Worm (Caenorhabditis elegans) whole organism, L4 larva: Measurements from ENCODE around the gene vps-54.

ENCODE experiments used
- D1046.2 ChIP-seq: fragments of 200-800 bp; sonication (Bioruptor generic); IDR thresholded peaks from 2 replicates; pipeline ENCODE4 v1.3.6; 2022; ENCODE audit warnings: missing genetic modification characterization, missing compliant biosample characterization
- F26F4.8 ChIP-seq: fragments of 200-800 bp; sonication (Bioruptor generic); conservative IDR thresholded peaks from 2 replicates; pipeline ENCODE4 v1.3.6; 2022; ENCODE audit warnings: missing genetic modification characterization, missing compliant biosample characterization
- F37D6.2 ChIP-seq: sonication (generic microtip); optimal IDR thresholded peaks from 2 replicates; lab custom pipeline; 2016; ENCODE audit warnings: mild to moderate bottlenecking, missing genetic modification characterization, missing compliant biosample characterization
- F44E2.7 ChIP-seq: fragments of 200-800 bp; sonication (Bioruptor generic); IDR thresholded peaks from 2 replicates; pipeline ENCODE4 v2.1.2; 2022; ENCODE audit warnings: missing genetic modification characterization, missing compliant biosample characterization
- R02D3.7 ChIP-seq: fragments of 150-350 bp; sonication (generic microtip); optimal IDR thresholded peaks from 3 replicates; lab custom pipeline; 2014; ENCODE audit warnings: missing biosample characterization, missing genetic modification characterization
- T20F7.1 ChIP-seq: fragments of 200-800 bp; sonication (Bioruptor generic); optimal IDR thresholded peaks from 2 replicates; lab custom pipeline; 2018; ENCODE audit warnings: mild to moderate bottlenecking, missing genetic modification characterization, missing compliant biosample characterization
- Y75B8A.6 ChIP-seq: fragments of 200-800 bp; sonication (Bioruptor generic); IDR thresholded peaks from 2 replicates; pipeline ENCODE4 v1.3.6; 2022; ENCODE audit warnings: missing genetic modification reagents, missing genetic modification characterization, missing compliant biosample characterization
- ZK337.2 ChIP-seq: fragments of 200-800 bp; sonication (Bioruptor generic); IDR thresholded peaks from 2 replicates; pipeline ENCODE4 v1.3.6; 2022; ENCODE audit warnings: missing genetic modification reagents, missing genetic modification characterization, missing compliant biosample characterization
- aly-2 ChIP-seq: sonication (generic microtip); optimal IDR thresholded peaks from 2 replicates; lab custom pipeline; 2018; ENCODE audit warnings: missing biosample characterization, missing genetic modification characterization
- ama-1 ChIP-seq: fragments of 150-350 bp; optimal IDR thresholded peaks from 2 replicates; lab custom pipeline; 2014; ENCODE audit warnings: inconsistent platforms, mixed read lengths
- ceh-20 ChIP-seq: fragments of 200-800 bp; sonication (Bioruptor generic); IDR thresholded peaks from 2 replicates; pipeline ENCODE4 v1.3.6; 2022; ENCODE audit warnings: missing genetic modification reagents, missing genetic modification characterization, missing compliant biosample characterization
- ceh-44 ChIP-seq: fragments of 200-800 bp; sonication (Bioruptor generic); IDR thresholded peaks from 2 replicates; pipeline ENCODE4 v1.3.6; 2022; ENCODE audit warnings: missing genetic modification reagents, missing genetic modification characterization, missing compliant biosample characterization
- ceh-62 ChIP-seq: sonication (generic microtip); optimal IDR thresholded peaks from 2 replicates; lab custom pipeline; 2017; ENCODE audit warnings: missing biosample characterization, missing genetic modification characterization
- ceh-82 ChIP-seq: sonication (generic microtip); optimal IDR thresholded peaks from 2 replicates; lab custom pipeline; 2017; ENCODE audit warnings: missing biosample characterization, missing genetic modification characterization
- ctbp-1 ChIP-seq: fragments of 200-800 bp; sonication (Bioruptor generic); IDR thresholded peaks from 2 replicates; pipeline ENCODE4 v1.3.6; 2022; ENCODE audit warnings: missing genetic modification reagents, missing genetic modification characterization, missing compliant biosample characterization
- daf-16 ChIP-seq, 3 experiments: sonication (generic microtip); optimal IDR thresholded peaks; 2 replicates each; lab custom pipeline; 2016 to 2017; ENCODE audit warnings: missing genetic modification characterization in 3 of 3, missing genetic modification reagents in 3 of 3, mild to moderate bottlenecking in 2 of 3, missing compliant biosample characterization in 2 of 3, missing biosample characterization in 1 of 3, moderate library complexity in 1 of 3
- dmd-9 ChIP-seq: fragments of 200-800 bp; sonication (Bioruptor generic); IDR thresholded peaks from 2 replicates; pipeline ENCODE4 v1.3.6; 2022; ENCODE audit warnings: missing genetic modification reagents, missing genetic modification characterization, missing compliant biosample characterization
- dpl-1 ChIP-seq: fragments of 150-350 bp; optimal IDR thresholded peaks from 2 replicates; lab custom pipeline; 2014; ENCODE audit warnings: missing biosample characterization, missing genetic modification reagents, missing genetic modification characterization
- dve-1 ChIP-seq: sonication (generic microtip); optimal IDR thresholded peaks from 2 replicates; lab custom pipeline; 2017; ENCODE audit warnings: antibody characterized with exemption, mild to moderate bottlenecking, missing genetic modification characterization, missing compliant biosample characterization; ENCODE audit not compliant: insufficient read depth
- egl-27 ChIP-seq: sonication (generic microtip); optimal IDR thresholded peaks from 3 replicates; lab custom pipeline; 2017; ENCODE audit warnings: missing biosample characterization, missing genetic modification reagents, missing genetic modification characterization
- gei-8 ChIP-seq: fragments of 200-800 bp; sonication (Bioruptor generic); optimal IDR thresholded peaks from 2 replicates; lab custom pipeline; 2018; ENCODE audit warnings: mild to moderate bottlenecking, missing genetic modification characterization, missing compliant biosample characterization
- hif-1 ChIP-seq, 2 experiments: sonication (generic microtip); optimal IDR thresholded peaks; 2 replicates each; lab custom pipeline; 2016 to 2017; ENCODE audit warnings: missing compliant biosample characterization in 2 of 2, missing genetic modification characterization in 2 of 2, missing genetic modification reagents in 2 of 2, missing genotype in 2 of 2, mild to moderate bottlenecking in 1 of 2
- hlh-30 ChIP-seq: sonication (generic microtip); optimal IDR thresholded peaks from 2 replicates; lab custom pipeline; 2017; ENCODE audit warnings: antibody characterized with exemption, mild to moderate bottlenecking, missing genetic modification characterization, missing compliant biosample characterization; ENCODE audit not compliant: insufficient read depth
- lim-7 ChIP-seq: fragments of 200-800 bp; sonication (Bioruptor generic); IDR thresholded peaks from 2 replicates; pipeline ENCODE4 v1.3.6; 2022; ENCODE audit warnings: missing genetic modification characterization, missing compliant biosample characterization
- lin-1 ChIP-seq: fragments of 200-800 bp; sonication (Bioruptor generic); IDR thresholded peaks from 2 replicates; pipeline ENCODE4 v1.3.6; 2022; ENCODE audit warnings: missing genetic modification reagents, missing genetic modification characterization, missing compliant biosample characterization
- lin-15B ChIP-seq: fragments of 150-350 bp; sonication (generic microtip); optimal IDR thresholded peaks from 3 replicates; lab custom pipeline; 2014; ENCODE audit warnings: missing biosample characterization, missing genetic modification characterization
- lin-38 ChIP-seq: fragments of 200-800 bp; sonication (Bioruptor generic); IDR thresholded peaks from 2 replicates; pipeline ENCODE4 v1.3.6; 2022; ENCODE audit warnings: missing genetic modification reagents, missing genetic modification characterization, missing compliant biosample characterization
- lir-3 ChIP-seq: sonication (generic microtip); optimal IDR thresholded peaks from 2 replicates; lab custom pipeline; 2016; ENCODE audit warnings: mild to moderate bottlenecking, missing genetic modification characterization, missing compliant biosample characterization
- madf-9 ChIP-seq: fragments of 200-800 bp; sonication (Bioruptor generic); conservative IDR thresholded peaks from 2 replicates; pipeline ENCODE4 v1.3.6; 2022; ENCODE audit warnings: missing genetic modification reagents, missing genetic modification characterization, missing compliant biosample characterization
- mdl-1 ChIP-seq, 2 experiments: fragments of 150-350 bp in 1 of 2; sonication (generic microtip) in 1 of 2; optimal IDR thresholded peaks; 2 replicates each; lab custom pipeline; 2014 to 2017; ENCODE audit warnings: missing biosample characterization in 2 of 2, missing genetic modification characterization in 2 of 2
- mes-2 ChIP-seq: sonication (generic microtip); optimal IDR thresholded peaks from 2 replicates; lab custom pipeline; 2016; ENCODE audit warnings: missing genotype, mild to moderate bottlenecking, missing genetic modification characterization, missing compliant biosample characterization; ENCODE audit not compliant: poor library complexity, severe bottlenecking
- nhr-10 ChIP-seq: fragments of 150-350 bp; optimal IDR thresholded peaks from 2 replicates; lab custom pipeline; 2014; ENCODE audit warnings: missing biosample characterization, missing genetic modification characterization
- nhr-102 ChIP-seq: sonication (generic microtip); optimal IDR thresholded peaks from 2 replicates; lab custom pipeline; 2016; ENCODE audit warnings: mild to moderate bottlenecking, missing genetic modification characterization, moderate library complexity, missing compliant biosample characterization
- nhr-28 ChIP-seq: fragments of 150-350 bp; optimal IDR thresholded peaks from 2 replicates; lab custom pipeline; 2014; ENCODE audit warnings: missing biosample characterization, missing genetic modification characterization
- nhr-48 ChIP-seq: sonication (generic microtip); optimal IDR thresholded peaks from 2 replicates; lab custom pipeline; 2016; ENCODE audit warnings: mild to moderate bottlenecking, missing genetic modification characterization, missing compliant biosample characterization
- nhr-77 ChIP-seq: fragments of 150-350 bp; optimal IDR thresholded peaks from 2 replicates; lab custom pipeline; 2014; ENCODE audit warnings: missing biosample characterization, missing genetic modification characterization
- php-3 ChIP-seq: fragments of 200-800 bp; sonication (Bioruptor generic); IDR thresholded peaks from 2 replicates; pipeline ENCODE4 v1.3.6; 2022; ENCODE audit warnings: missing genetic modification reagents, missing genetic modification characterization, missing compliant biosample characterization
- pqm-1 ChIP-seq: sonication (generic microtip); optimal IDR thresholded peaks from 2 replicates; lab custom pipeline; 2017; ENCODE audit warnings: missing biosample characterization, missing genetic modification characterization
- rbr-2 ChIP-seq: sonication (generic microtip); optimal IDR thresholded peaks from 2 replicates; lab custom pipeline; 2016; ENCODE audit warnings: missing genotype, missing genetic modification characterization, missing compliant biosample characterization
- saeg-2 ChIP-seq: fragments of 200-800 bp; sonication (Bioruptor generic); IDR thresholded peaks from 2 replicates; pipeline ENCODE4 v1.3.6; 2022; ENCODE audit warnings: missing genetic modification reagents, missing genetic modification characterization, missing compliant biosample characterization
- sdz-12 ChIP-seq: fragments of 200-800 bp; sonication (Bioruptor generic); optimal IDR thresholded peaks from 2 replicates; lab custom pipeline; 2018; ENCODE audit warnings: mild to moderate bottlenecking, missing genetic modification characterization, missing compliant biosample characterization
- snpc-4 ChIP-seq: fragments of 150-350 bp; optimal IDR thresholded peaks from 2 replicates; lab custom pipeline; 2014; ENCODE audit warnings: missing biosample characterization, missing genetic modification characterization
- spr-1 ChIP-seq: sonication (generic microtip); optimal IDR thresholded peaks from 2 replicates; lab custom pipeline; 2016; ENCODE audit warnings: mild to moderate bottlenecking, missing genetic modification characterization, missing compliant biosample characterization
- zfp-2 ChIP-seq: sonication (generic microtip); optimal IDR thresholded peaks from 2 replicates; lab custom pipeline; 2016; ENCODE audit warnings: mild to moderate bottlenecking, missing genetic modification characterization, missing compliant biosample characterization
- zip-2 ChIP-seq: fragments of 150-350 bp; optimal IDR thresholded peaks from 2 replicates; lab custom pipeline; 2014; ENCODE audit warnings: missing biosample characterization, missing genetic modification characterization
- ztf-11 ChIP-seq: fragments of 150-350 bp; optimal IDR thresholded peaks from 2 replicates; lab custom pipeline; 2014; ENCODE audit warnings: missing biosample characterization, missing genetic modification characterization
- ztf-7 ChIP-seq: fragments of 150-350 bp; optimal IDR thresholded peaks from 2 replicates; lab custom pipeline; 2014; ENCODE audit warnings: missing biosample characterization, missing genetic modification characterization

vps-54 gene

ce11 chrV:10549717-10550116 lies 26.5 kb downstream of the vps-54 start, which contains the start of gene F32G8.2:
Gene F32G8.2 (plus strand): TSS chrV:10550017.
- TF ChIP-seq lin-1 (GFP tag; lab: Robert Waterston, UW) (no peak), pqm-1 (tag; lab: Kevin White, UChicago) (no peak), php-3 (GFP tag; lab: Robert Waterston, UW) (no peak), dmd-9 (GFP tag; lab: Robert Waterston, UW) (no peak), madf-9 (GFP tag; lab: Robert Waterston, UW) (no peak), lim-7 (GFP tag; lab: Robert Waterston, UW) (no peak), ztf-11 (tag; lab: Kevin White, UChicago) (no peak), F44E2.7 (GFP tag; lab: Robert Waterston, UW) (no peak), lin-15B (tag; lab: Kevin White, UChicago) (no peak), zip-2 (no peak), dpl-1 (GFP tag; lab: Kevin White, UChicago) (no peak), ztf-7 (tag; lab: Kevin White, UChicago) (no peak), snpc-4 (tag; lab: Kevin White, UChicago) (no peak), gei-8 (no peak), daf-16 (GFP tag; optimal IDR thresholded peaks at IDR 0.05; lab: Kevin White, UChicago) (no peak), daf-16 (tag; optimal IDR thresholded peaks at IDR 0.05; lab: Kevin White, UChicago) (no peak), lir-3 (tag; lab: Kevin White, UChicago) (no peak), zfp-2 (tag; lab: Kevin White, UChicago) (no peak)
- TF ChIP-seq, all 104 proteins: peak for 0

- TF ChIP-seq rbr-2 (tag; lab: Kevin White, UChicago) (no peak), lin-38 (no peak), saeg-2 (GFP tag; lab: Robert Waterston, UW) (no peak), T20F7.1 (GFP tag; lab: Kevin White, UChicago) (no peak), R02D3.7 (tag; lab: Kevin White, UChicago) (no peak), aly-2 (tag; lab: Kevin White, UChicago) (no peak), dve-1 (tag; lab: Kevin White, UChicago) (no peak), ceh-44 (GFP tag; lab: Robert Waterston, UW) (no peak), zip-2 (no peak), ceh-62 (tag; lab: Kevin White, UChicago) (no peak), D1046.2 (GFP tag; lab: Robert Waterston, UW) (no peak), nhr-10 (no peak), ama-1 (lab: Kevin White, UChicago) (no peak), F37D6.2 (tag; lab: Kevin White, UChicago) (no peak), dpl-1 (GFP tag; lab: Kevin White, UChicago) (no peak), ceh-20 (GFP tag; lab: Robert Waterston, UW) (no peak)
These were observed 27.2 kb downstream of the vps-54 start, which contains the start of gene srd-34 for ce11 chrV:10548981-10549380. Gene srd-34 (minus strand): TSS chrV:10549081.

ce11 chrV:10546749-10547148 lies 29.5 kb downstream of the vps-54 start, which contains the start of gene F25D1.5:
Gene F25D1.5 (minus strand): TSS chrV:10546783.
- TF ChIP-seq nhr-77 (peak; percentile 98), Y75B8A.6 (GFP tag; lab: Robert Waterston, UW) (no peak), ceh-82 (tag; lab: Kevin White, UChicago) (no peak), daf-16 (GFP tag; optimal IDR thresholded peaks at IDR 0.05; lab: Kevin White, UChicago) (no peak), daf-16 (tag; optimal IDR thresholded peaks at IDR 0.05; lab: Kevin White, UChicago) (peak; percentile 90), nhr-28 (peak; percentile 98)

ce11 chrV:10540024-10540423 lies 36.2 kb downstream of the vps-54 start, which contains the start of gene degt-1:
Gene degt-1 (plus strand): TSS chrV:10540324.
- TF ChIP-seq gei-8 (no peak), spr-1 (tag; lab: Kevin White, UChicago) (no peak), hlh-30 (tag; lab: Kevin White, UChicago) (no peak), ceh-82 (tag; lab: Kevin White, UChicago) (no peak), mdl-1 (tag; optimal IDR thresholded peaks at IDR 0.05; lab: Kevin White, UChicago) (no peak), ZK337.2 (GFP tag; lab: Robert Waterston, UW) (no peak), lin-38 (no peak), F26F4.8 (GFP tag; lab: Robert Waterston, UW) (no peak), ceh-20 (GFP tag; lab: Robert Waterston, UW) (no peak), nhr-48 (tag; lab: Kevin White, UChicago) (no peak), nhr-102 (tag; lab: Kevin White, UChicago) (no peak), hif-1 (tag; optimal IDR thresholded peaks at IDR 0.05; lab: Kevin White, UChicago) (no peak), egl-27 (tag; lab: Kevin White, UChicago) (no peak), sdz-12 (no peak), ctbp-1 (GFP tag; lab: Robert Waterston, UW) (no peak), mes-2 (no peak)
